Fruit fly (Drosophila melanogaster): ENCODE results near the gene twin.

twin gene

dm6 chr3R:24266786-24267579 lies 45.2 kb upstream of the twin start:
- TF ChIP-seq Atf3 (GFP tag; optimal IDR thresholded peaks at IDR 0.05) = no peak
- TF ChIP-seq trem (tag; optimal IDR thresholded peaks at IDR 0.05) = no peak
- TF ChIP-seq corto (GFP tag; optimal IDR thresholded peaks at IDR 0.05) = peak; percentile 80
- TF ChIP-seq Asciz (GFP tag; optimal IDR thresholded peaks at IDR 0.05) = no peak
- TF ChIP-seq wor (GFP tag; IDR thresholded peaks at IDR 0.05) = no peak
- TF ChIP-seq CG16779 (GFP tag; IDR thresholded peaks at IDR 0.05) = no peak
- no peak for TF ChIP-seq Jarid2 (GFP tag; optimal IDR thresholded peaks at IDR 0.05)
- no peak for TF ChIP-seq br (optimal IDR thresholded peaks at IDR 0.05)
- TF ChIP-seq CG7786 (GFP tag; optimal IDR thresholded peaks at IDR 0.05) = no peak
- TF ChIP-seq CG3995 (GFP tag; optimal IDR thresholded peaks at IDR 0.05) = no peak
- no peak for TF ChIP-seq CG3726 (GFP tag; IDR thresholded peaks at IDR 0.05)
- no peak for TF ChIP-seq run (tag; optimal IDR thresholded peaks at IDR 0.05)
- TF ChIP-seq bsh (GFP tag; optimal IDR thresholded peaks at IDR 0.05) = peak in 1 of 2 experiments; percentile 86
- no peak for TF ChIP-seq CG12219 (GFP tag; optimal IDR thresholded peaks at IDR 0.05)
- TF ChIP-seq phol (tag; optimal IDR thresholded peaks at IDR 0.05) = no peak
- TF ChIP-seq CG1647 (GFP tag; optimal IDR thresholded peaks at IDR 0.05) = no peak
- peak; percentile 83 for TF ChIP-seq lbe (GFP tag; optimal IDR thresholded peaks at IDR 0.05)
- no peak for TF ChIP-seq CG11398 (GFP tag; optimal IDR thresholded peaks at IDR 0.05)
- no peak for TF ChIP-seq CG16815 (GFP tag; optimal IDR thresholded peaks at IDR 0.05)
- no peak for TF ChIP-seq sr (GFP tag; IDR thresholded peaks at IDR 0.05)
- peak; percentile 86 for TF ChIP-seq Ets65A (GFP tag)
- TF ChIP-seq nom (GFP tag; optimal IDR thresholded peaks at IDR 0.05) = peak; percentile 86
- no peak for TF ChIP-seq stc (GFP tag; IDR thresholded peaks at IDR 0.05)
- no peak for TF ChIP-seq CG8089 (GFP tag; optimal IDR thresholded peaks at IDR 0.05)
- TF ChIP-seq Poxn (GFP tag; IDR thresholded peaks at IDR 0.05) = no peak
- TF ChIP-seq CG8388 (GFP tag; optimal IDR thresholded peaks at IDR 0.05) = no peak
- no peak for TF ChIP-seq ac (GFP tag; optimal IDR thresholded peaks at IDR 0.05)
- peak; percentile 75 for TF ChIP-seq Drgx (GFP tag; IDR thresholded peaks at IDR 0.05)
- no peak for TF ChIP-seq ci (GFP tag; IDR thresholded peaks at IDR 0.05)
- TF ChIP-seq Med (GFP tag) = peak; percentile 33
- TF ChIP-seq CG17829 (tag; optimal IDR thresholded peaks at IDR 0.05) = no peak

- TF ChIP-seq crol (GFP tag; IDR thresholded peaks at IDR 0.05) (no peak), CG18476 (GFP tag; optimal IDR thresholded peaks at IDR 0.05) (no peak), CG13287 (GFP tag; IDR thresholded peaks at IDR 0.05; ENCODE audit: partially characterized antibody) (peak; percentile 6; the same call in 1 of the 2 replicates), gce (GFP tag; IDR thresholded peaks at IDR 0.05) (no peak), Sox100B (GFP tag; optimal IDR thresholded peaks at IDR 0.05) (peak; percentile 4), oc (tag; optimal IDR thresholded peaks at IDR 0.05) (no peak), Asciz (GFP tag; optimal IDR thresholded peaks at IDR 0.05) (no peak), sens (GFP tag) (peak; percentile 66), CG8290 (GFP tag; optimal IDR thresholded peaks at IDR 0.05) (no peak), CG8290 (tag; optimal IDR thresholded peaks at IDR 0.05) (peak in 1 of 2 experiments; percentile 9), corto (GFP tag; optimal IDR thresholded peaks at IDR 0.05) (no peak), CG4707 (GFP tag; optimal IDR thresholded peaks at IDR 0.05) (no peak), eve (GFP tag; optimal IDR thresholded peaks at IDR 0.05) (peak in 1 of 2 experiments; percentile 16), grn (GFP tag; optimal IDR thresholded peaks at IDR 0.05) (peak; percentile 34), CG6683 (GFP tag; optimal IDR thresholded peaks at IDR 0.05) (no peak), cas (GFP tag; IDR thresholded peaks at IDR 0.05) (no peak), CG12299 (tag; optimal IDR thresholded peaks at IDR 0.05) (no peak), CG17612 (GFP tag; IDR thresholded peaks at IDR 0.05) (no peak), usp (GFP tag; optimal IDR thresholded peaks at IDR 0.05) (no peak), mld (GFP tag; IDR thresholded peaks at IDR 0.05; ENCODE audit: partially characterized antibody) (no peak), HmgZ (tag; optimal IDR thresholded peaks at IDR 0.05) (peak; percentile 22)
Observed at dm6 chr3R:24264414-24265363, 42.9 kb upstream of the twin start.
